Worm (Caenorhabditis elegans): ENCODE data around the gene sec-15.

DNA sequence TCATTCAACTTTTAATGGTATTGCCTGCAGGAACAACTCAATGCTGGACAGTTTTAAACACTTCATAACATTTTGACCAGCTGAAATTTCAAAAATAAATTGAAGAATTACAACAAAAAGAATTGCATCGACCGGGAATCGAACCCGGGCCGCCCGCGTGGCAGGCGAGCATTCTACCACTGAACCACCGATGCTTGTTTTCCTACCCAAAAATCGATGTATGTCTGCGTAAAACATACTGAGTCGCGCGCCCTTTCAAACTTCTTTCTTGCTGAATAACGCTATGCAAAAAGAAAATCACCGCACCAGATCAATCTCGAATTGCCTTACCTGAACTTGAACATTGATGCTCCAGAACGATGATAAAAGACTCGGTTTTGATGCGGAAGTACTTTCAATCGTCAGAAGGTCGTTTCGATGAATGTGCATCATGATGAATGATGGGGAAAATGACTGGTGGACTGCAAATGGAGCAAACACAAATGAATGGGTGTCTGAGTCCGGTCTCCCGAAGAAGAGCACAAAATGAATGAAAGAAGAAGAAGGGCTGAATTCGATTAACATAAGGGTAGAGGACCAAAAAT is 38.7 kb downstream of the sec-15 start, which contains the start of gene R04E5.7:
- TF ChIP-seq K09A11.1 (tag; optimal IDR thresholded peaks at IDR 0.05; ENCODE audit: insufficient read depth), result no peak
- no peak for TF ChIP-seq lin-11 (tag; optimal IDR thresholded peaks at IDR 0.05)
- TF ChIP-seq nhr-11 (tag; optimal IDR thresholded peaks at IDR 0.05), result no peak

Data from whole organism, late embryonic.